Worm (Caenorhabditis elegans): Measurements from ENCODE around the gene C46F11.4.

The C46F11.4 gene

ce11 chrIII:3704967-3705366, 40.9 kb upstream of the C46F11.4 start, which contains the start of gene wdr-5.1:
Gene wdr-5.1, plus strand, starts transcription at chrIII:3705285.
- peak; percentile 12 for TF ChIP-seq ces-1 (GFP tag; optimal IDR thresholded peaks at IDR 0.05)
- peak; percentile 55 for TF ChIP-seq lsy-2 (tag; optimal IDR thresholded peaks at IDR 0.05)
- no peak for TF ChIP-seq ham-2 (GFP tag; optimal IDR thresholded peaks at IDR 0.05)
- TF ChIP-seq mls-2 (tag; optimal IDR thresholded peaks at IDR 0.05): no peak

DNA sequence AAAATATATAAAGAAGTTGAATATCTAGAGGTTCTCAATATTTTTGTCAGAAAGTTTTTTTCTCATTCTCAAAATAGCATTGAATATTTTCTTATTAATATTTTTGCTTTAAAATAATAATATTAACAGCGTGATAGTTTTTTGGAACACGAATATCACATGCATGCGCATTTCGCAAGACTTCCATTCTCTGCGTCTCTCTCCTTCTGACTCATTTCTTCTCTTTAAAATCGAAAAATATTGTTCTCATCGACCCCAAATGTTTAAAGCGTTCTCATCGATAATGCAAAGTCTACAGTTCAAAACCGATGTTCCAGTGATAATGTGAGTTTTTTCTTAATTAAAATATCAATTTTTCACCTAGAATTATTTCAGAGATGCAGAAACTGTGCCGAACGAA, 39.3 kb upstream of the C46F11.4 start, which contains the start of gene C14B1.3:
Gene C14B1.3 (plus strand): TSS at position 168 of the 400 bp plus-strand sequence.
- TF ChIP-seq zip-8 (tag; optimal IDR thresholded peaks at IDR 0.05) (no peak), mls-2 (tag; optimal IDR thresholded peaks at IDR 0.05) (no peak), nhr-2 (tag; optimal IDR thresholded peaks at IDR 0.05) (no peak), sem-2 (GFP tag; optimal IDR thresholded peaks at IDR 0.05) (no peak), lsy-2 (tag; optimal IDR thresholded peaks at IDR 0.05) (peak; percentile 5), blmp-1 (tag; optimal IDR thresholded peaks at IDR 0.05) (no peak), ceh-43 (GFP tag; optimal IDR thresholded peaks at IDR 0.05) (no peak), drap-1 (GFP tag; optimal IDR thresholded peaks at IDR 0.05) (no peak), unc-39 (tag; optimal IDR thresholded peaks at IDR 0.05) (no peak)

DNA sequence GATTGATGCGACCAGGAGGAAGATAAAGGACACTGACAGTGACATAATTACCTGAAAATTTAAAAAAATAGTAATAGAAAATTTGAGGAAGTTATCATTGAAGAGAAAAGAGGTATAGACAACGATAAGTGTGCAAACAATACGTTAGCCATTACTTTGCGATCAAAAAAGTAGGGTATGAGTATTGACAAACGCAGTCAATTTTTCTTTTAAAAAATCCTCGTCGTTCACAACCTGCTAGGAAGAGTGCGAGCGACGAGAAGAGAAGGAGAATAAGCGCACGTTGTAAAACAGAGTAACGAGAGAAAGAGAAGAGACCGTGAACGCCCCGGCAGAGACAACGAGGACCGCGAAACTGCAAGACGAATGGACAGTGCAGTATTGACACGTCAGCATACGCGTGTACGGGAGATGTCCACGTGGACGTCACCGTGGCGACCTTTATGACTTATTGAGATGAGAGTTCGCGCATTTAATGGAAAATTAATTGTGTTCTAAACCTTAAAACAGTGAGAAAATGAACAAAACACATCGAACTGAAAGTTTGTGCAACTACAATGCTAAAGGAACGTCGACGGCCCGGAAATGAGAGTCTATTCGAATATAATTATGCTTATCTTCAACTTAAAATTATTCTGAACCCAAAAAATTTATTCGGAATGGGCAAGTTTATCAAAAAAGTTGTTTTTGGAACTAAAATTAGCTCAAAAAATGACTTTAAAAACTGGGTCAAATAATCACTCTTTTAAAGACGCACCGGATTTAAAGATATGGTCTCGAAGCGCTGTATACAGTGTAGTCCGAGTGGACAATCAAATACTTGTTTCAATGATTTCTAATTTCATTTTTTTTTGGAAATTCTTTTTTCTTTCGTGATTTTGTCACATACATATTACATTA, 37.6 kb upstream of the C46F11.4 start, which contains the start of the genes pdi-1 and C14B1.2:
Gene pdi-1 (minus strand): TSS at position 51 of the 900 bp plus-strand sequence.
Gene C14B1.2 (plus strand): TSS at position 850 of the 900 bp plus-strand sequence.
- TF ChIP-seq sptf-1 (tag; optimal IDR thresholded peaks at IDR 0.05) (peak; percentile 16), nhr-2 (tag; optimal IDR thresholded peaks at IDR 0.05) (peak; percentile 63), M03D4.4 (tag; optimal IDR thresholded peaks at IDR 0.05) (peak; percentile 18), lin-13 (tag; optimal IDR thresholded peaks at IDR 0.05) (no peak), ham-2 (GFP tag; optimal IDR thresholded peaks at IDR 0.05) (peak; percentile 50), tbx-8 (GFP tag; optimal IDR thresholded peaks at IDR 0.05) (no peak)

- TF ChIP-seq nhr-2 (tag; optimal IDR thresholded peaks at IDR 0.05): no peak
- TF ChIP-seq ztf-11 (tag; optimal IDR thresholded peaks at IDR 0.05): no peak
- TF ChIP-seq elt-3 (tag; optimal IDR thresholded peaks at IDR 0.05): no peak
Measured at ce11 chrIII:3699275-3699674, 35.2 kb upstream of the C46F11.4 start, which contains the start of gene cyn-9. Gene cyn-9, minus strand, starts transcription at chrIII:3699640.

- no peak for TF ChIP-seq nhr-237 (tag; optimal IDR thresholded peaks at IDR 0.05)
Measured at ce11 chrIII:3698366-3698765, 34.3 kb upstream of the C46F11.4 start.

ce11 chrIII:3694572-3694971, 30.5 kb upstream of the C46F11.4 start, which contains the start of gene npr-15:
Gene npr-15, minus strand, starts transcription at chrIII:3694672.
- no peak for TF ChIP-seq mab-5 (tag; optimal IDR thresholded peaks at IDR 0.05)

ce11 chrIII:3692516-3692915, 28.4 kb upstream of the C46F11.4 start:
- TF ChIP-seq hlh-1 (tag; optimal IDR thresholded peaks at IDR 0.05) (no peak), sem-2 (GFP tag; optimal IDR thresholded peaks at IDR 0.05) (no peak), ces-1 (GFP tag; optimal IDR thresholded peaks at IDR 0.05) (peak; percentile 69)

DNA sequence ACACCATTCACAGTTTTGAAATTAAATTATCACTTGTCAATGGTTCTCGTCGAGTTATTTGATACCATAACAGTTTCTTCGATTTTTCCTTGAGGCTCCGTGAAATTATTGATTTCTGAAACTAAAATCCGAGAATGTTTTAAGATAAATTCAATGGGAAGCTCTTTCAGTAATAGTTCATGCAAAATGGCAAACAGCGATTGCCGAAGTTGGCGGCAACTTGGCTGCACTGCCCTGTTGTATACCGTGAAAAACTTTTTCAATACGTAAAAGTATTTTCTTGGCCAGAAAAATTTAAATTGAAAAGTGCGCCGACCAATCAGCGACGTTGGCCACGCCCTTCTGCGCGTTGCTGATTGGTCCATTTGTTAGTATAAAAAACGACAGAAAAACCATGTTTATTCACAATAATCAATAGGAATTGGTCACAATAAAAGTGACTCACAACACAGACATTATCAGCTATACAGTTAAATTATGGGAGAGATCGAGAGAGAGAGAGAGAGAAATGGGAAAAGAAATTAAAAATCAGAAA, 18.8 kb upstream of the C46F11.4 start:
- TF ChIP-seq elt-1 (tag; optimal IDR thresholded peaks at IDR 0.05; ENCODE audit: borderline replicate concordance, insufficient read depth) (no peak), ceh-83 (GFP tag; optimal IDR thresholded peaks at IDR 0.05) (no peak), hlh-1 (tag; optimal IDR thresholded peaks at IDR 0.05) (no peak)

Data from whole organism, mixed stage, embryonic.